Fruit fly (Drosophila melanogaster) whole organism: ENCODE data around the gene Jhbp16.

Experiments
- CG8478 ChIP-seq: fragments of >200 bp; optimal IDR thresholded peaks from 2 replicates; lab custom pipeline; 2018; ENCODE audit warnings: inconsistent platforms
- Dll ChIP-seq: fragments of >200 bp; optimal IDR thresholded peaks from 2 replicates; lab custom pipeline; 2017
- EcR ChIP-seq, 2 experiments: fragments of >200 bp; optimal IDR thresholded peaks; 2 replicates each; lab custom pipeline; 2017; ENCODE audit warnings: missing biosample characterization in 2 of 2, missing genetic modification characterization in 2 of 2, missing genetic modification reagents in 2 of 2
- pan ChIP-seq: fragments of >200 bp; optimal IDR thresholded peaks from 2 replicates; lab custom pipeline; 2017
- psq ChIP-seq: fragments of >200 bp; optimal IDR thresholded peaks from 2 replicates; lab custom pipeline; 2017
- usp ChIP-seq: fragments of >200 bp; optimal IDR thresholded peaks from 2 replicates; lab custom pipeline; 2017; ENCODE audit warnings: missing biosample characterization, missing genetic modification characterization, mixed read lengths

Jhbp16 gene

DNA sequence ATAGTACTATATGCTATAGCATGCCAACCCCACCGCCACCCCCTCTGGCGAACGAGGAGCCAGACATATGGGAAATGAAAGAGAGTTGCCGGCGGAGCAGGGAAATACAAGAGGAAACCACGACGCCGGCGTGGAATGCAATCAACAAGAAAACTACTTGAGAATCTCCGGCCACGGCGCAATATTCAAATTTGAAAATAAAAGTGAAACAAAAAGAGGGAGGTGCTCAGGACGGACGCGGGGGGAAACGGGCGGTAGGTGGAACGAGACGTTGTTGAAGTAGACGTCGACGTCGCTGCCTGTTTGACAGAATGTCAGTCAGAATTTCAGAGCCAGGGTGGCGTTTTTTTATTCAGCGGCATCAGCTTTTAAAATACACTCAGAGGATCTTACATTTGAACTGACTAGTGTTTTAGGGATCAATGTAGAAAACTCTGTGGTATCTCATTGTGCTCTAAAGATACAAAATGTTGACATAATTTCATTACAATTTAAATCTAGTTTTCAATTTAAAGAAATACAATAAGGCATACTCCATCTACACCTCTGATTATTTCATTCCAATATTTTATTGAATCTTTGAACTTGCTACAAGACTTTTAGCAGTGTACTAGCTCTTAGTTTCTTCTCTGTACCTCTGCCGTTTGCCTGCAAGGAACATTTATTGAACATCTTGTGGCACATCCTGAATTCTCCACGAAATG is 28.1 kb upstream of the Jhbp16 start:
- TF ChIP-seq CG8478 (no peak), Dll (no peak), usp (GFP tag; lab: Kevin White, UChicago) (no peak), psq (lab: Kevin White, UChicago) (no peak), pan (lab: Kevin White, UChicago) (no peak), EcR (GFP tag; optimal IDR thresholded peaks at IDR 0.05; lab: Kevin White, UChicago) (no peak)

dm6 chr3R:21636867-21637481 is 27.2 kb upstream of the Jhbp16 start:
- peak in 1 of 2 experiments; percentile 47 for TF ChIP-seq EcR (GFP tag; optimal IDR thresholded peaks at IDR 0.05; lab: Kevin White, UChicago)
- TF ChIP-seq CG8478 = no peak

- no peak for TF ChIP-seq Dll
- no peak for TF ChIP-seq pan (lab: Kevin White, UChicago)
Observed at dm6 chr3R:21638437-21638836, 25.8 kb upstream of the Jhbp16 start.

dm6 chr3R:21640337-21640994 is 23.7 kb upstream of the Jhbp16 start:
- TF ChIP-seq psq (lab: Kevin White, UChicago) = no peak

DNA sequence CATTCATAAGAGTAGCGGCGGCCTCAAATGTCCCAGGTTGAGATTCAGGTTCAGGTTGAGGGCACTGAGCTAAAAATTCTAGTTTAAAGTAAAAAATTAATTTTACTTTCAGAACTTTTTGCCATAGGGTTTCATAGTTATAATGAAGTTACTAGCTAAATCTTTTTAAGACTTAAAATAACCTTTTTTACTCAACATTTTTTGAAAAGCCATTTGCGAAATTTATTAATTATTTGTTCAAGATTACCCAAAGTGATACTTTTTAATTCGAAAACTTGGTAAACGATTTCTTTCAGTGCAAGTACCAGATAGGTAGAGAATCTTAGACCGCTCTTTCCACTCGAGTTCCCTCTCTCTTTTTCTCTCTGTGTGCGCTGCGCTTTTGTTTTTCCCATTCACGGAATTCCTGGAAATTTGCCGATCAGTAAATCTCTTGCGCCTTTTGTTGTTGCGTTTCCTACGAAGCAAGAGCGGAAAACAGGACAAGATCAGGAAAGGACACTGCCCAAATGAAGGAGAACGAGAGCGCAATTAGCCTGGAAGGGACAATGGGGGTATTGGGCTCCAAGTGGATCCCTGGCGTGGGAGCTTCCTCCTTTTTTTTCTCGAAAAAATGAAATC is 22.6 kb upstream of the Jhbp16 start:
- TF ChIP-seq psq (lab: Kevin White, UChicago) = no peak
- TF ChIP-seq pan (lab: Kevin White, UChicago) = no peak
- TF ChIP-seq EcR (GFP tag; optimal IDR thresholded peaks at IDR 0.05; lab: Kevin White, UChicago) = no peak
- no peak for TF ChIP-seq CG8478
- no peak for TF ChIP-seq Dll
- TF ChIP-seq usp (GFP tag; lab: Kevin White, UChicago) = no peak

DNA sequence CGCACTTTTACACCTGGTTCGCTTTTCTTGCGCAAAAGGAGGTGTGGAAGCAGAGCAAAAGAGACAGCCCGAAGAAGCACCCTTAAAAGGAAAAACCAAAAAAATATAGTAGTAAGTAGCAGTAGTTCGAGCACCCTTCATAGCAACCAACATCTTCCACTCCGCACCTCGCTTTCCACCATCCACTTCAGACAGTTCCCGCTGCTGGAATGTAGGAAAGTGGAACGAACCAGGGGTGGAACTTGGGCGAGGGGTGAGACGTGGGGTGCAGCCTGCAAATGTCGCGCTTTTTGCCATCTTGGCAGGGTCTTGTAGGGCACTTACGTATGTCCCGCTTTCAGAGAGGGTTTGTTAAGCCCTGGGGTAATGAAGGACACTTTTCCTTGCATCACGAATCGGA is 21.9 kb upstream of the Jhbp16 start:
- no peak for TF ChIP-seq EcR (GFP tag; optimal IDR thresholded peaks at IDR 0.05; lab: Kevin White, UChicago)
- TF ChIP-seq CG8478 = no peak

DNA sequence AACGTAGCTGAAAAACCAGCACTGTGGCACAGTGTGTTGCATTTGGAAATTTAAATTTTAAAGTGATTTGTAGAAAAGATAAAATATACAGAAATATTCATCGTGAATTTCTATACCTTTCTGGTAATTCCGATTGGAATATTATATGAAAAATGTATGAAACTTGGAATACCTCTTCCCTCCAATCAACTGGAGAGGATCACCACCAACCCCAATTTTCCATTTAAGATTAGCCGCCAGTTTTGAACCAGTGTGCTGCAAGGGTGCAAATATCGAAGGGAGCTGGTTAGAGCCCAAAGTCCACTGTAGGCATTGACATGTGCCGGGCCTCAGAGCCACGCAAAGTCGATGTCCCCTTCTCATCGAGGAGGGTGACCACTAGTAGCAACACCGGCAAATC is 21.0 kb upstream of the Jhbp16 start:
- TF ChIP-seq psq (lab: Kevin White, UChicago) = no peak
- TF ChIP-seq usp (GFP tag; lab: Kevin White, UChicago) = no peak
- no peak for TF ChIP-seq pan (lab: Kevin White, UChicago)
- TF ChIP-seq EcR (GFP tag; optimal IDR thresholded peaks at IDR 0.05; lab: Kevin White, UChicago) = no peak
- TF ChIP-seq CG8478 = no peak
- TF ChIP-seq Dll = no peak

DNA sequence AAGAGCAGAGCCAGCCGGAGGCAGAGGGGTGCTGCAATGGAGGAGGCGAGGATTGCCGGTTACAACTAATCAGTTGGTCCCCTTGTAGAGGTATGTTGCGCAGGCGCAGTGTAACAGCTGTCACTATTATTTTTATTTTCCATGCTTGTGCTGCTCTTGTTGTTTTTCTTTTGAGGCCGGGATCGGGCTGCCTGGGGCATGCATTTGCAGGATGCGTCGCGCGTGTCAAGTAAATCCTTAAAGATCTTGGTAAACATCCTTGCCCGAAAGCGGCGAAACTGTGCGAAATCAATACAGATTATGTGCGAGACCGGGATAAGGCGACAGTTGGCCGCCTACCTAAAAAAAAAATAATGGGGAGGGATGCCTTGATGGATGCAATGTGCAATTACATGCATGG is 20.0 kb upstream of the Jhbp16 start:
- TF ChIP-seq EcR (GFP tag; optimal IDR thresholded peaks at IDR 0.05; lab: Kevin White, UChicago) (no peak), pan (lab: Kevin White, UChicago) (no peak), Dll (no peak), CG8478 (no peak), usp (GFP tag; lab: Kevin White, UChicago) (no peak), psq (lab: Kevin White, UChicago) (no peak)

DNA sequence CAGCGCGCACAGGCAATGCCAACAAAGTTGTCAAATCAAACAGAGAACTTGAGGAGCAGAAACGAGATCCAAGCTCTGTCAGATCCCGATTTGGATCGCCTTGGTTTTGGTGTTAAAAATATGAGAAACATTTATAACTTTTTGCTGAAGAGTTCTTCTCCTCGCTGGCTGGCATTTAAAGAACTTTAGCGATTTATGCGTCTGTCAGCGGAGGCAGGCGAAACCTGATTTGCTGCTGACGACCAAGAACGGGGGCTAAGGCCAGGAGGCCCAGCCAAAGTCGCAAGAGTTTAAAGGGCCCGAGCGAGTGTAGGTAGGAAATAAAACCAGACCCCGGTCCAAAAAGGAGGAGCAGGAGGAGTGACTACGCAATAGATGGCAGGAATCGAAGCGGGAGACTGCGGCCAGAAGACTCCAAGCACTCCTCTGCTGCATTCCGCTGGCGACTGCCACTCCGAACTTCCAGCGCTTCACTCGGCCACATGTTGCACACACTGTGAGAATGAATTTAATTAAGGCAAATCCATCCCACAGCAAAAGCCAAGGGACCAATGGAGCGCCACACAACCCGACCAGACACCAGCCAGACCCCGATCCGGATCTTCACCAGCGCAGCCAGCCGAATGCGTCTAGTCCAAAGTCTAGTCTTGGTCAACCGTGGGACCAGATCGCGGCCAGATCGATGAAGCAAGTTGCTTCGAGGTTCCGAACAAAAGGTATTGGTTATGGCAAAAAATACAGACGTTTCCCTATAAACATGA is 18.1 kb upstream of the Jhbp16 start:
- no peak for TF ChIP-seq usp (GFP tag; lab: Kevin White, UChicago)

dm6 chr3R:21648460-21648859 is 15.7 kb upstream of the Jhbp16 start:
- no peak for TF ChIP-seq Dll
- no peak for TF ChIP-seq pan (lab: Kevin White, UChicago)
- no peak for TF ChIP-seq psq (lab: Kevin White, UChicago)
- TF ChIP-seq usp (GFP tag; lab: Kevin White, UChicago) = no peak
- TF ChIP-seq EcR (GFP tag; optimal IDR thresholded peaks at IDR 0.05; lab: Kevin White, UChicago) = no peak
- no peak for TF ChIP-seq CG8478

DNA sequence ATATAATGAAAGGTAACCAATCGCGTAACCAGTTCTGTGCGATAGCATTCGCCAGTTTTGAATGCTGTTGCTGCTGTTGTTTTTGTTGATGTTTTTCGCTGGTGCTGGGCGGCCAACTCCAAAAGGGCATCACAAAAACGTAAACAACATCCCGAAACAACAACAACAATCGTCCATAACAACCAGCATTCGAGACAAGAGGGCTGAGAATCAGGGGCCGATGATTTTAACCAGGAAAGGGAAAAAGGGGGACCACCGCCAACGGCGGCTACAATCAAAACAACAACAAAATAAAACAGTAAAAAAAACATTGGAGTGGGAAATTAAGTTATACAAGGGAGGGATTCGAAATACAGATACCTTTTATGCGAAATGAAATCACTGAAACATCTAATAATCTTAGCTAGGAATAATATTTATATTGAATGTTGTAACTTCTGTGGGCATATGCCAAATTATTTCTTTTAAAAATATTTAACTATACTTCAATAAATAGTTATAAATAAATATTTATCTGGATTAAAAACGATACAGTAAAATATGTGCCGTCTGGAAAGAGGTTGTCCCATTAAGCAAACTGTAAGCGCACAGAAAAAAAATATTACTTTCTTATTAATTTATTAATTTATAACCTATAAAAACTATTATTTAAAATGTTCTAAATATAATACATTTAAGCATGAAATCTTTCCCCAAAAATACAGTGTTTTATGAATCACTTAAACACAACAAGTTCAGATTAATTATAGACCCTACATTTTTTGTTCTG is 15.0 kb upstream of the Jhbp16 start:
- peak; percentile 74 for TF ChIP-seq pan (lab: Kevin White, UChicago)
- TF ChIP-seq psq (lab: Kevin White, UChicago) = no peak
- TF ChIP-seq Dll = no peak
